Worm (Caenorhabditis elegans) whole organism, young adult: ENCODE results near the gene E01G4.5.

Experiments
- B0261.1 ChIP-seq: sonication (generic microtip); optimal IDR thresholded peaks from 2 replicates; lab custom pipeline; 2016; ENCODE audit warnings: mild to moderate bottlenecking, missing genetic modification characterization, moderate library complexity, missing compliant biosample characterization
- B0336.3 ChIP-seq: fragments of 200-800 bp; sonication (Bioruptor generic); IDR thresholded peaks from 2 replicates; pipeline ENCODE4 v1.3.6; 2022; ENCODE audit warnings: missing genetic modification characterization, missing compliant biosample characterization
- C06A6.2 ChIP-seq: fragments of 200-800 bp; sonication (Bioruptor generic); conservative IDR thresholded peaks from 2 replicates; pipeline ENCODE4 v1.3.6; 2022; ENCODE audit warnings: missing genetic modification characterization, missing compliant biosample characterization
- D2030.7 ChIP-seq: fragments of 200-800 bp; sonication (Bioruptor generic); IDR thresholded peaks from 2 replicates; pipeline ENCODE4 v1.3.6; 2022; ENCODE audit warnings: missing genetic modification reagents, missing genetic modification characterization, missing compliant biosample characterization
- F10E7.11 ChIP-seq: sonication (generic microtip); optimal IDR thresholded peaks from 2 replicates; lab custom pipeline; 2017; ENCODE audit warnings: mild to moderate bottlenecking, missing genetic modification characterization, moderate library complexity, missing compliant biosample characterization
- F52B5.7 ChIP-seq: sonication (generic microtip); optimal IDR thresholded peaks from 2 replicates; lab custom pipeline; 2016; ENCODE audit warnings: mild to moderate bottlenecking, missing genetic modification characterization, missing compliant biosample characterization
- F57A8.1 ChIP-seq: fragments of 200-800 bp; sonication (Bioruptor generic); optimal IDR thresholded peaks from 2 replicates; lab custom pipeline; 2018; ENCODE audit warnings: mild to moderate bottlenecking, missing genetic modification characterization, moderate library complexity, missing compliant biosample characterization
- F57C9.4 ChIP-seq: sonication (generic microtip); optimal IDR thresholded peaks from 2 replicates; lab custom pipeline; 2017; ENCODE audit warnings: mild to moderate bottlenecking, missing genetic modification characterization, missing compliant biosample characterization
- K12H6.12 ChIP-seq: fragments of 200-800 bp; sonication (Bioruptor generic); optimal IDR thresholded peaks from 2 replicates; lab custom pipeline; 2018; ENCODE audit warnings: mild to moderate bottlenecking, missing genetic modification characterization, missing compliant biosample characterization
- T26A5.8 ChIP-seq: sonication (generic microtip); optimal IDR thresholded peaks from 2 replicates; lab custom pipeline; 2016; ENCODE audit warnings: missing genetic modification characterization, missing compliant biosample characterization
- Y67H2A.10 ChIP-seq: fragments of 200-800 bp; sonication (Bioruptor generic); conservative IDR thresholded peaks from 2 replicates; pipeline ENCODE4 v1.3.6; 2022; ENCODE audit warnings: missing genetic modification reagents, missing genetic modification characterization, missing compliant biosample characterization
- aptf-2 ChIP-seq: fragments of 200-800 bp; sonication (Bioruptor generic); conservative IDR thresholded peaks from 2 replicates; pipeline ENCODE4 v1.3.6; 2022; ENCODE audit warnings: missing genetic modification reagents, missing genetic modification characterization, missing compliant biosample characterization
- athp-1 ChIP-seq: sonication (generic microtip); optimal IDR thresholded peaks from 2 replicates; lab custom pipeline; 2017; ENCODE audit warnings: mild to moderate bottlenecking, missing genetic modification characterization, missing compliant biosample characterization
- attf-5 ChIP-seq: fragments of 200-800 bp; sonication (Bioruptor generic); optimal IDR thresholded peaks from 2 replicates; lab custom pipeline; 2018; ENCODE audit warnings: mild to moderate bottlenecking, missing genetic modification characterization, missing compliant biosample characterization
- attf-6 ChIP-seq: fragments of 200-800 bp; sonication (Bioruptor generic); IDR thresholded peaks from 2 replicates; pipeline ENCODE4 v1.3.6; 2022; ENCODE audit warnings: missing genetic modification reagents, missing genetic modification characterization, missing compliant biosample characterization
- bed-1 ChIP-seq: fragments of 200-800 bp; sonication (Bioruptor generic); IDR thresholded peaks from 2 replicates; pipeline ENCODE4 v1.3.6; 2022; ENCODE audit warnings: missing genetic modification reagents, missing genetic modification characterization, missing compliant biosample characterization
- ccch-3 ChIP-seq: fragments of 200-800 bp; sonication (Bioruptor generic); optimal IDR thresholded peaks from 2 replicates; lab custom pipeline; 2018; ENCODE audit warnings: mild to moderate bottlenecking, missing genetic modification characterization, missing compliant biosample characterization
- cebp-1 ChIP-seq, 2 experiments: fragments of 200-800 bp in 1 of 2; sonication (Bioruptor generic) in 1 of 2; sonication (generic microtip) in 1 of 2; IDR thresholded peaks in 1 of 2; optimal IDR thresholded peaks in 1 of 2; 2 replicates each; pipeline versions ENCODE4 v1.3.6 to Lab custom; 2017 to 2022; ENCODE audit warnings: missing compliant biosample characterization in 2 of 2, missing genetic modification characterization in 2 of 2, mild to moderate bottlenecking in 1 of 2, missing genetic modification reagents in 1 of 2, moderate library complexity in 1 of 2
- cebp-2 ChIP-seq: fragments of 200-800 bp; sonication (Bioruptor generic); IDR thresholded peaks from 2 replicates; pipeline ENCODE4 v1.3.6; 2022; ENCODE audit warnings: missing genetic modification characterization, missing compliant biosample characterization
- ceh-27 ChIP-seq: fragments of 200-800 bp; sonication (Bioruptor generic); optimal IDR thresholded peaks from 2 replicates; lab custom pipeline; 2018; ENCODE audit warnings: mild to moderate bottlenecking, missing genetic modification characterization, moderate library complexity, missing compliant biosample characterization
- dox-1 ChIP-seq: fragments of 200-800 bp; sonication (Bioruptor generic); IDR thresholded peaks from 2 replicates; pipeline ENCODE4 v1.3.6; 2022; ENCODE audit warnings: missing genetic modification reagents, missing genetic modification characterization, missing compliant biosample characterization
- ets-4 ChIP-seq: fragments of 200-800 bp; sonication (Bioruptor generic); optimal IDR thresholded peaks from 2 replicates; lab custom pipeline; 2018; ENCODE audit warnings: mild to moderate bottlenecking, missing genetic modification characterization, missing compliant biosample characterization
- gei-17 ChIP-seq: fragments of 200-800 bp; sonication (Bioruptor generic); optimal IDR thresholded peaks from 2 replicates; lab custom pipeline; 2018; ENCODE audit warnings: mild to moderate bottlenecking, missing genetic modification characterization, missing compliant biosample characterization
- him-1 ChIP-seq: sonication (generic microtip); optimal IDR thresholded peaks from 2 replicates; lab custom pipeline; 2016; ENCODE audit warnings: missing genotype, missing genetic modification reagents, missing genetic modification characterization, missing compliant biosample characterization
- hlh-12 ChIP-seq: sonication (generic microtip); optimal IDR thresholded peaks from 2 replicates; lab custom pipeline; 2016; ENCODE audit warnings: missing genetic modification characterization, missing compliant biosample characterization
- hmg-1.2 ChIP-seq: fragments of 200-800 bp; sonication (Bioruptor generic); IDR thresholded peaks from 2 replicates; pipeline ENCODE4 v1.3.6; 2022; ENCODE audit warnings: missing genetic modification reagents, missing genetic modification characterization, missing compliant biosample characterization
- hrde-1 ChIP-seq: sonication (generic microtip); optimal IDR thresholded peaks from 2 replicates; lab custom pipeline; 2016; ENCODE audit warnings: missing genetic modification characterization, mild to moderate bottlenecking, missing compliant biosample characterization, moderate library complexity, missing genotype, missing genetic modification reagents, borderline replicate concordance
- let-526 ChIP-seq: fragments of 200-800 bp; sonication (Bioruptor generic); IDR thresholded peaks from 2 replicates; pipeline ENCODE4 v1.3.6; 2022; ENCODE audit warnings: missing genetic modification reagents, missing genetic modification characterization, missing compliant biosample characterization
- lin-26 ChIP-seq: fragments of 200-800 bp; sonication (Bioruptor generic); IDR thresholded peaks from 2 replicates; pipeline ENCODE4 v1.3.6; 2022; ENCODE audit warnings: missing genetic modification reagents, missing genetic modification characterization, missing compliant biosample characterization
- lin-40 ChIP-seq: sonication (generic microtip); optimal IDR thresholded peaks from 2 replicates; lab custom pipeline; 2016; ENCODE audit warnings: missing genetic modification characterization, mild to moderate bottlenecking, missing compliant biosample characterization, missing genotype, missing genetic modification reagents
- lsy-27 ChIP-seq: sonication (generic microtip); optimal IDR thresholded peaks from 2 replicates; lab custom pipeline; 2017; ENCODE audit warnings: missing genetic modification characterization, mild to moderate bottlenecking, missing compliant biosample characterization, antibody characterized with exemption, missing genotype, borderline replicate concordance; ENCODE audit not compliant: insufficient read depth
- madf-6 ChIP-seq: fragments of 200-800 bp; sonication (Bioruptor generic); IDR thresholded peaks from 2 replicates; pipeline ENCODE4 v1.3.6; 2022; ENCODE audit warnings: missing genetic modification reagents, missing genetic modification characterization, missing compliant biosample characterization
- mcd-1 ChIP-seq: fragments of 200-800 bp; sonication (Bioruptor generic); IDR thresholded peaks from 2 replicates; pipeline ENCODE4 v1.3.6; 2022; ENCODE audit warnings: missing genetic modification reagents, missing genetic modification characterization, missing compliant biosample characterization
- mel-28 ChIP-seq: sonication (generic microtip); optimal IDR thresholded peaks from 2 replicates; lab custom pipeline; 2016; ENCODE audit warnings: borderline replicate concordance, mild to moderate bottlenecking, missing genetic modification characterization, missing compliant biosample characterization
- nfya-2 ChIP-seq: fragments of 200-800 bp; sonication (Bioruptor generic); IDR thresholded peaks from 2 replicates; pipeline ENCODE4 v1.3.6; 2022; ENCODE audit warnings: missing genetic modification reagents, missing genetic modification characterization, missing compliant biosample characterization
- nfyb-1 ChIP-seq: fragments of 200-800 bp; sonication (Bioruptor generic); IDR thresholded peaks from 2 replicates; pipeline ENCODE4 v1.3.6; 2022; ENCODE audit warnings: missing genetic modification reagents, missing genetic modification characterization, missing compliant biosample characterization
- nhr-80 ChIP-seq: sonication (generic microtip); optimal IDR thresholded peaks from 2 replicates; lab custom pipeline; 2016; ENCODE audit warnings: missing genetic modification characterization, missing compliant biosample characterization
- nhr-90 ChIP-seq: sonication (generic microtip); optimal IDR thresholded peaks from 2 replicates; lab custom pipeline; 2016; ENCODE audit warnings: missing genotype, mild to moderate bottlenecking, missing genetic modification characterization, missing compliant biosample characterization
- rcor-1 ChIP-seq: fragments of 200-800 bp; sonication (Bioruptor generic); IDR thresholded peaks from 2 replicates; pipeline ENCODE4 v1.3.6; 2022; ENCODE audit warnings: missing genetic modification reagents, missing genetic modification characterization, missing compliant biosample characterization
- snpc-4 ChIP-seq, 5 experiments: fragments of 150-350 bp in 1 of 5; sonication (generic microtip) in 4 of 5; optimal IDR thresholded peaks; 2 replicates each; lab custom pipeline; 2014 to 2018; ENCODE audit warnings: missing genetic modification characterization in 5 of 5, missing biosample characterization in 3 of 5, antibody characterized with exemption in 2 of 5, mild to moderate bottlenecking in 2 of 5, missing compliant biosample characterization in 2 of 5, missing genotype in 2 of 5, moderate library complexity in 2 of 5, missing genetic modification reagents in 1 of 5
- unc-62 ChIP-seq: fragments of 150-350 bp; optimal IDR thresholded peaks from 2 replicates; lab custom pipeline; 2014; ENCODE audit warnings: missing biosample characterization, missing genetic modification reagents, missing genetic modification characterization
- xnd-1 ChIP-seq: sonication (generic microtip); optimal IDR thresholded peaks from 2 replicates; lab custom pipeline; 2016; ENCODE audit warnings: missing genotype, missing genetic modification reagents, missing genetic modification characterization, missing compliant biosample characterization
- zfh-2 ChIP-seq: fragments of 200-800 bp; sonication (Bioruptor generic); conservative IDR thresholded peaks from 2 replicates; pipeline ENCODE4 v1.3.6; 2022; ENCODE audit warnings: missing genetic modification reagents, missing genetic modification characterization, missing compliant biosample characterization
- ztf-22 ChIP-seq: fragments of 200-800 bp; sonication (Bioruptor generic); optimal IDR thresholded peaks from 2 replicates; lab custom pipeline; 2018; ENCODE audit warnings: mild to moderate bottlenecking, missing genetic modification characterization, moderate library complexity, missing compliant biosample characterization
- ztf-6 ChIP-seq: fragments of 200-800 bp; sonication (Bioruptor generic); IDR thresholded peaks from 2 replicates; pipeline ENCODE4 v1.3.6; 2022; ENCODE audit warnings: missing genetic modification reagents, missing genetic modification characterization, missing compliant biosample characterization

Gene E01G4.5

DNA sequence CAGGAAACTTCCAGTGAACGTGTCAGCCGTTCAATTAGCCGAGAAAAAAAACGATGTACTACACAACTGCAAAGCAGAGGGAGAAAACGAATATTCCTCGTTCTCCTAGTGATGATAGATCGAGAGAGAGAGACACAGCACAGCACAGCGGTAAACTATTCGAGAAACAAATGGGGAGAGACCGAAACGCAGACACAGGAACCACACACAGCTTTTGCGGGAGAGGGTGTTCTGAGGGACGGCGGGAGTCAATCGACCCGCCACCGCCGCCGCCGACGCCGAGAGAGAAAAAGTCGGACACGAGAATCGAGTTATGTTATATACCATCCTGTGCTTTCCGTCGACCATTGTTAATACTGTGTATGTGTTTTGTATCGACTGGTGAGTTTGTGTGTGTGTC is 15.6 kb upstream of the E01G4.5 start (continued):
- TF ChIP-seq lsy-27 (tag; lab: Kevin White, UChicago), result no peak
- TF ChIP-seq attf-6 (GFP tag; lab: Robert Waterston, UW), result no peak
- 0 out of 2 replicates have a peak, but pooled peaks have one; percentile 20 for TF ChIP-seq B0336.3 (GFP tag; lab: Robert Waterston, UW)
- TF ChIP-seq snpc-4 (GFP tag; optimal IDR thresholded peaks at IDR 0.05; lab: Kevin White, UChicago), result no peak
- TF ChIP-seq snpc-4 (tag; optimal IDR thresholded peaks at IDR 0.05; lab: Kevin White, UChicago), result peak in 3 of 4 experiments; percentile 20 to 64 (median 28)
- TF ChIP-seq attf-5 (GFP tag; lab: Kevin White, UChicago), result peak; percentile 36
- TF ChIP-seq F10E7.11 (tag; lab: Kevin White, UChicago), result no peak
- TF ChIP-seq him-1 (tag; lab: Kevin White, UChicago), result no peak
- TF ChIP-seq athp-1 (tag; lab: Kevin White, UChicago), result no peak
- TF ChIP-seq rcor-1 (GFP tag; lab: Robert Waterston, UW), result no peak
- TF ChIP-seq hmg-1.2, result 0 out of 2 replicates have a peak, but pooled peaks have one; percentile 29
- TF ChIP-seq T26A5.8, result no peak
- no peak for TF ChIP-seq mel-28 (tag; lab: Kevin White, UChicago)
- no peak for TF ChIP-seq ceh-27 (GFP tag; lab: Kevin White, UChicago)
- TF ChIP-seq xnd-1, result no peak
- peak; percentile 23 for TF ChIP-seq ets-4 (GFP tag; lab: Kevin White, UChicago)
- TF ChIP-seq Y67H2A.10 (GFP tag; lab: Robert Waterston, UW), result no peak
- no peak for TF ChIP-seq madf-6 (GFP tag; lab: Robert Waterston, UW)
- no peak for TF ChIP-seq unc-62 (GFP tag; lab: Kevin White, UChicago)
- no peak for TF ChIP-seq ztf-6 (GFP tag; lab: Robert Waterston, UW)
- TF ChIP-seq B0261.1 (tag; lab: Kevin White, UChicago), result no peak
- peak; percentile 59 for TF ChIP-seq nhr-80 (tag; lab: Kevin White, UChicago)
- TF ChIP-seq F57C9.4 (tag; lab: Kevin White, UChicago), result no peak
- TF ChIP-seq dox-1, result peak; percentile 70
- TF ChIP-seq nhr-90 (tag; lab: Kevin White, UChicago), result no peak
- TF ChIP-seq mcd-1 (GFP tag; lab: Robert Waterston, UW), result no peak
- TF ChIP-seq cebp-1 (GFP tag; IDR thresholded peaks at IDR 0.05; lab: Robert Waterston, UW), result no peak
- TF ChIP-seq cebp-1 (tag; optimal IDR thresholded peaks at IDR 0.05; lab: Kevin White, UChicago), result peak; percentile 39
- TF ChIP-seq ztf-22, result no peak
- TF ChIP-seq bed-1 (GFP tag; lab: Robert Waterston, UW), result no peak
- no peak for TF ChIP-seq nfya-2 (GFP tag; lab: Robert Waterston, UW)
- TF ChIP-seq lin-26, result 0 out of 2 replicates have a peak, but pooled peaks have one; percentile 49
- peak; percentile 94 for TF ChIP-seq zfh-2
- TF ChIP-seq lin-40 (tag; lab: Kevin White, UChicago), result no peak
- no peak for TF ChIP-seq aptf-2 (GFP tag; lab: Robert Waterston, UW)
- TF ChIP-seq cebp-2, result no peak
- TF ChIP-seq gei-17 (GFP tag; lab: Kevin White, UChicago), result no peak
- TF ChIP-seq C06A6.2 (GFP tag; lab: Robert Waterston, UW), result no peak
- TF ChIP-seq nfyb-1 (GFP tag; lab: Robert Waterston, UW), result no peak
- TF ChIP-seq hlh-12 (tag; lab: Kevin White, UChicago), result no peak
- TF ChIP-seq hrde-1 (tag; lab: Kevin White, UChicago), result no peak
- no peak for TF ChIP-seq ccch-3 (GFP tag; lab: Kevin White, UChicago)
- TF ChIP-seq D2030.7 (GFP tag; lab: Robert Waterston, UW), result no peak
- no peak for TF ChIP-seq let-526 (GFP tag; lab: Robert Waterston, UW)
- no peak for TF ChIP-seq F52B5.7 (tag; lab: Kevin White, UChicago)
- no peak for TF ChIP-seq F57A8.1 (GFP tag; lab: Kevin White, UChicago)
- TF ChIP-seq K12H6.12, result no peak
